Fruit fly (Drosophila melanogaster): ENCODE results near the gene CG14323.

- TF ChIP-seq Lpt (GFP tag; optimal IDR thresholded peaks at IDR 0.05) (no peak), CG6854 (GFP tag; optimal IDR thresholded peaks at IDR 0.05) (no peak), esn (GFP tag; optimal IDR thresholded peaks at IDR 0.05) (no peak)
Observed at dm6 chr3R:17617976-17618308, 4.0 kb downstream of the CG14323 start.

All from whole organism, prepupa.